Fruit fly (Drosophila melanogaster): ENCODE data around the gene Hmgcl.

The Hmgcl gene

dm6 chr2L:6918517-6919202, 41.5 kb upstream of the Hmgcl start, which contains the start of gene nop5 (continued):
- no peak for TF ChIP-seq Hmx (GFP tag; optimal IDR thresholded peaks at IDR 0.05)
- TF ChIP-seq Abd-B (GFP tag; optimal IDR thresholded peaks at IDR 0.05), result no peak
- TF ChIP-seq CG31224 (GFP tag; IDR thresholded peaks at IDR 0.05), result no peak
- no peak for TF ChIP-seq dimm (GFP tag; IDR thresholded peaks at IDR 0.05)
- TF ChIP-seq CG14050 (GFP tag; IDR thresholded peaks at IDR 0.05), result peak; percentile 26; the same call in 1 of the 3 replicates
- no peak for TF ChIP-seq HLH54F (GFP tag; optimal IDR thresholded peaks at IDR 0.05)
- TF ChIP-seq BEAF-32 (GFP tag; optimal IDR thresholded peaks at IDR 0.05), result no peak
- no peak for TF ChIP-seq Mrtf (GFP tag; IDR thresholded peaks at IDR 0.05)
- TF ChIP-seq Six4 (GFP tag; optimal IDR thresholded peaks at IDR 0.05), result peak; percentile 38
- no peak for TF ChIP-seq mirr (GFP tag; optimal IDR thresholded peaks at IDR 0.05)
- no peak for TF ChIP-seq ranshi (GFP tag; IDR thresholded peaks at IDR 0.05)
- no peak for TF ChIP-seq chif (GFP tag; optimal IDR thresholded peaks at IDR 0.05)
- no peak for TF ChIP-seq jigr1 (GFP tag; IDR thresholded peaks at IDR 0.05)
- no peak for TF ChIP-seq Dad (GFP tag; optimal IDR thresholded peaks at IDR 0.05)
- TF ChIP-seq HLHmδ (GFP tag; optimal IDR thresholded peaks at IDR 0.05), result peak; percentile 43
- no peak for TF ChIP-seq CHES-1-like (GFP tag; optimal IDR thresholded peaks at IDR 0.05)
- peak; percentile 5 for TF ChIP-seq CG5245 (GFP tag; optimal IDR thresholded peaks at IDR 0.05)
- no peak for TF ChIP-seq Doc3 (GFP tag; IDR thresholded peaks at IDR 0.05; ENCODE audit: partially characterized antibody)
- TF ChIP-seq CG11456 (GFP tag; IDR thresholded peaks at IDR 0.05), result 0 out of 3 replicates have a peak, but pooled peaks have one; percentile 8
- 0 out of 2 replicates have a peak, but pooled peaks have one; percentile 7 for TF ChIP-seq MBD-R2 (GFP tag; IDR thresholded peaks at IDR 0.05)
- peak; percentile 76 for TF ChIP-seq CG1233 (GFP tag; optimal IDR thresholded peaks at IDR 0.05)
- TF ChIP-seq CG12071 (GFP tag; optimal IDR thresholded peaks at IDR 0.05), result no peak
- no peak for TF ChIP-seq Dref (GFP tag; IDR thresholded peaks at IDR 0.05)
- no peak for TF ChIP-seq prd (optimal IDR thresholded peaks at IDR 0.05)
- TF ChIP-seq prd (GFP tag; IDR thresholded peaks at IDR 0.05), result peak; percentile 37; the same call in 1 of the 3 replicates
- no peak for TF ChIP-seq Hsf (GFP tag; optimal IDR thresholded peaks at IDR 0.05)
- no peak for TF ChIP-seq Antp (GFP tag; optimal IDR thresholded peaks at IDR 0.05)
- no peak for TF ChIP-seq so (GFP tag; IDR thresholded peaks at IDR 0.05)
- TF ChIP-seq grn (GFP tag; optimal IDR thresholded peaks at IDR 0.05), result no peak
- TF ChIP-seq zfh1 (GFP tag; IDR thresholded peaks at IDR 0.05), result 0 out of 3 replicates have a peak, but pooled peaks have one; percentile 8
- TF ChIP-seq Max (GFP tag; optimal IDR thresholded peaks at IDR 0.05), result peak; percentile 60
- no peak for TF ChIP-seq CG2202 (tag; optimal IDR thresholded peaks at IDR 0.05)
- TF ChIP-seq CG18262 (tag; optimal IDR thresholded peaks at IDR 0.05), result peak; percentile 88
- no peak for TF ChIP-seq CG11723 (GFP tag; optimal IDR thresholded peaks at IDR 0.05)
- no peak for TF ChIP-seq fd64A (GFP tag; optimal IDR thresholded peaks at IDR 0.05)
- no peak for TF ChIP-seq Bdp1 (GFP tag; optimal IDR thresholded peaks at IDR 0.05)
- no peak for TF ChIP-seq stwl (tag; optimal IDR thresholded peaks at IDR 0.05)
- TF ChIP-seq Poxn (GFP tag; IDR thresholded peaks at IDR 0.05), result no peak
- no peak for TF ChIP-seq fru (optimal IDR thresholded peaks at IDR 0.05)
- no peak for TF ChIP-seq CG7987 (GFP tag; optimal IDR thresholded peaks at IDR 0.05)
- peak; percentile 67 for TF ChIP-seq Ssrp (tag; optimal IDR thresholded peaks at IDR 0.05)
- no peak for TF ChIP-seq HmgZ (tag; optimal IDR thresholded peaks at IDR 0.05)
- TF ChIP-seq CG13894 (tag; optimal IDR thresholded peaks at IDR 0.05), result no peak
- no peak for TF ChIP-seq gt (GFP tag; IDR thresholded peaks at IDR 0.05)
- no peak for TF ChIP-seq CG16863 (GFP tag; optimal IDR thresholded peaks at IDR 0.05)
- peak; percentile 80 for TF ChIP-seq CG10147 (GFP tag; optimal IDR thresholded peaks at IDR 0.05)
- peak; percentile 53 for TF ChIP-seq ind (GFP tag; optimal IDR thresholded peaks at IDR 0.05)
- no peak for TF ChIP-seq CG9609 (GFP tag; optimal IDR thresholded peaks at IDR 0.05)
- TF ChIP-seq CG32772 (GFP tag; IDR thresholded peaks at IDR 0.05), result no peak
- TF ChIP-seq CG14710 (tag; optimal IDR thresholded peaks at IDR 0.05), result peak; percentile 79
- TF ChIP-seq CG8924 (tag; optimal IDR thresholded peaks at IDR 0.05), result peak; percentile 82
